Fruit fly (Drosophila melanogaster) whole organism, embryonic: ENCODE data around the gene kirre.

Experiments used
- B-H2 ChIP-seq: fragments of 200-800 bp; sonication (Bioruptor generic); optimal IDR thresholded peaks from 2 replicates; lab custom pipeline; 2018; ENCODE audit warnings: missing biosample characterization, mild to moderate bottlenecking, missing genetic modification characterization
- CG11398 ChIP-seq: fragments of 200-800 bp; sonication (Bioruptor generic); optimal IDR thresholded peaks from 2 replicates; lab custom pipeline; 2016; ENCODE audit warnings: missing biosample characterization, missing genetic modification characterization
- CG11723 ChIP-seq: fragments of 200-800 bp; sonication (Bioruptor generic); optimal IDR thresholded peaks from 2 replicates; lab custom pipeline; 2017; ENCODE audit warnings: missing biosample characterization, mild to moderate bottlenecking, missing genetic modification characterization
- CG12104 ChIP-seq: fragments of 200-800 bp; sonication (Bioruptor generic); optimal IDR thresholded peaks from 3 replicates; lab custom pipeline; 2016; ENCODE audit warnings: missing biosample characterization, missing genetic modification characterization
- CG12659 ChIP-seq: fragments of 200-800 bp; sonication (Bioruptor generic); optimal IDR thresholded peaks from 3 replicates; lab custom pipeline; 2017; ENCODE audit warnings: mild to moderate bottlenecking, missing biosample characterization, missing genetic modification reagents, missing genetic modification characterization
- CG12744 ChIP-seq: fragments of 200-800 bp; sonication (Bioruptor generic); optimal IDR thresholded peaks from 2 replicates; lab custom pipeline; 2016; ENCODE audit warnings: missing biosample characterization, missing genetic modification characterization
- CG1602 ChIP-seq: fragments of 200-800 bp; sonication (Bioruptor generic); optimal IDR thresholded peaks from 3 replicates; lab custom pipeline; 2016; ENCODE audit warnings: missing biosample characterization, missing genetic modification characterization
- CG1647 ChIP-seq: fragments of 200-800 bp; sonication (Bioruptor generic); optimal IDR thresholded peaks from 3 replicates; lab custom pipeline; 2016; ENCODE audit warnings: missing biosample characterization, missing genetic modification characterization
- CG16813 ChIP-seq: fragments of 200-800 bp; sonication (Bioruptor generic); IDR thresholded peaks from 3 replicates; pipeline ENCODE4 v1.3.6; 2022; ENCODE audit warnings: missing biosample characterization, missing genetic modification characterization; ENCODE audit not compliant: partially characterized antibody
- CG17361 ChIP-seq: fragments of 200-800 bp; sonication (Bioruptor generic); IDR thresholded peaks from 3 replicates; pipeline ENCODE4 v1.3.6; 2022; ENCODE audit warnings: missing biosample characterization, missing genetic modification characterization
- CG18011 ChIP-seq: fragments of 200-800 bp; sonication (Bioruptor generic); optimal IDR thresholded peaks from 2 replicates; lab custom pipeline; 2017; ENCODE audit warnings: missing biosample characterization, missing genetic modification characterization, mild to moderate bottlenecking, moderate library complexity, missing genotype
- CG18262 ChIP-seq: fragments of 200-800 bp; optimal IDR thresholded peaks from 3 replicates; lab custom pipeline; 2019; ENCODE audit warnings: missing biosample characterization, mild to moderate bottlenecking, missing genetic modification characterization, moderate library complexity
- CG30403 ChIP-seq: fragments of 200-800 bp; sonication (Bioruptor generic); optimal IDR thresholded peaks from 3 replicates; lab custom pipeline; 2016; ENCODE audit warnings: missing biosample characterization, missing genetic modification characterization
- CG30431 ChIP-seq: fragments of 200-800 bp; sonication (Bioruptor generic); optimal IDR thresholded peaks from 2 replicates; lab custom pipeline; 2017; ENCODE audit warnings: missing biosample characterization, missing genetic modification characterization
- CG5245 ChIP-seq: fragments of 200-800 bp; sonication (Bioruptor generic); optimal IDR thresholded peaks from 3 replicates; lab custom pipeline; 2016; ENCODE audit warnings: missing biosample characterization, missing genetic modification characterization
- CG8924 ChIP-seq: fragments of 200-800 bp; optimal IDR thresholded peaks from 3 replicates; lab custom pipeline; 2019; ENCODE audit warnings: missing biosample characterization, mild to moderate bottlenecking, missing genetic modification characterization, moderate library complexity
- CG9727 ChIP-seq: fragments of 200-800 bp; sonication (Bioruptor generic); optimal IDR thresholded peaks from 3 replicates; lab custom pipeline; 2017; ENCODE audit warnings: missing biosample characterization, mild to moderate bottlenecking, missing genetic modification characterization
- Deaf1 ChIP-seq: fragments of 200-800 bp; optimal IDR thresholded peaks from 3 replicates; lab custom pipeline; 2019; ENCODE audit warnings: missing biosample characterization, mild to moderate bottlenecking, missing genetic modification characterization, moderate library complexity
- Ets65A ChIP-seq: fragments of 200-800 bp; sonication (Bioruptor generic); peaks from one replicate; lab custom pipeline; 2016; ENCODE audit warnings: missing biosample characterization, missing genetic modification characterization
- Hmx ChIP-seq: fragments of 200-800 bp; sonication (Bioruptor generic); optimal IDR thresholded peaks from 2 replicates; lab custom pipeline; 2016; ENCODE audit warnings: missing biosample characterization, missing genetic modification characterization
- Hsf ChIP-seq: fragments of 200-800 bp; sonication (Bioruptor generic); optimal IDR thresholded peaks from 3 replicates; lab custom pipeline; 2016; ENCODE audit warnings: missing biosample characterization, missing genetic modification characterization
- Kr ChIP-seq: fragments of 200-800 bp; sonication (Bioruptor generic); optimal IDR thresholded peaks from 2 replicates; lab custom pipeline; 2017; ENCODE audit warnings: missing biosample characterization, mild to moderate bottlenecking, missing genetic modification characterization
- Mad ChIP-seq: fragments of 200-800 bp; sonication (Bioruptor generic); optimal IDR thresholded peaks from 2 replicates; lab custom pipeline; 2016; ENCODE audit warnings: missing biosample characterization, missing genetic modification characterization
- Poxn ChIP-seq: fragments of 200-800 bp; sonication (Bioruptor generic); IDR thresholded peaks from 2 replicates; pipeline ENCODE4 v1.3.6; 2022; ENCODE audit warnings: missing biosample characterization, missing genetic modification characterization
- Sry-δ ChIP-seq: fragments of 200-800 bp; sonication (Bioruptor generic); optimal IDR thresholded peaks from 2 replicates; lab custom pipeline; 2016; ENCODE audit warnings: missing biosample characterization, missing genetic modification characterization
- Taf1 ChIP-seq: fragments of 200-800 bp; sonication (Bioruptor generic); IDR thresholded peaks from 2 replicates; pipeline ENCODE4 v1.3.6; 2022; ENCODE audit warnings: missing biosample characterization, missing genetic modification characterization
- Trl ChIP-seq, 3 experiments: fragments of >200 bp in 2 of 3; fragments of 200-800 bp in 1 of 3; sonication (Bioruptor generic) in 1 of 3; optimal IDR thresholded peaks; 2 replicates in 1 of 3; 3 replicates in 2 of 3; lab custom pipeline; 2016 to 2017; ENCODE audit warnings: missing biosample characterization in 1 of 3, missing genetic modification characterization in 1 of 3
- ara ChIP-seq: fragments of 200-800 bp; sonication (Bioruptor generic); IDR thresholded peaks from 2 replicates; pipeline ENCODE4 v1.3.6; 2022; ENCODE audit warnings: missing biosample characterization, missing genetic modification characterization
- cg ChIP-seq: fragments of 200-800 bp; sonication (Bioruptor generic); optimal IDR thresholded peaks from 3 replicates; lab custom pipeline; 2019; ENCODE audit warnings: missing biosample characterization, mild to moderate bottlenecking, missing genetic modification characterization, moderate library complexity
- ci ChIP-seq: fragments of 200-800 bp; sonication (Bioruptor generic); IDR thresholded peaks from 3 replicates; pipeline ENCODE4 v1.3.6; 2022; ENCODE audit warnings: missing biosample characterization, missing genetic modification characterization
- crol ChIP-seq: fragments of 200-800 bp; sonication (Bioruptor generic); IDR thresholded peaks from 2 replicates; pipeline ENCODE4 v1.3.6; 2022; ENCODE audit warnings: missing biosample characterization, missing genetic modification characterization
- disco-r ChIP-seq: fragments of 200-800 bp; sonication (Bioruptor generic); optimal IDR thresholded peaks from 2 replicates; lab custom pipeline; 2016; ENCODE audit warnings: missing biosample characterization, missing genetic modification characterization
- dmrt11E ChIP-seq: fragments of 200-800 bp; sonication (Bioruptor generic); optimal IDR thresholded peaks from 3 replicates; lab custom pipeline; 2018; ENCODE audit warnings: missing biosample characterization, mild to moderate bottlenecking, missing genetic modification characterization, moderate library complexity
- fru ChIP-seq: fragments of >200 bp; optimal IDR thresholded peaks from 2 replicates; lab custom pipeline; 2017
- gem ChIP-seq: fragments of 200-800 bp; sonication (Bioruptor generic); optimal IDR thresholded peaks from 2 replicates; lab custom pipeline; 2019; ENCODE audit warnings: missing biosample characterization, mild to moderate bottlenecking, missing genetic modification characterization, moderate library complexity
- knrl ChIP-seq: fragments of 200-800 bp; sonication (Bioruptor generic); IDR thresholded peaks from 3 replicates; pipeline ENCODE4 v1.3.6; 2022; ENCODE audit warnings: missing biosample characterization, missing genetic modification characterization; ENCODE audit not compliant: partially characterized antibody
- lbe ChIP-seq: fragments of 200-800 bp; sonication (Bioruptor generic); optimal IDR thresholded peaks from 2 replicates; lab custom pipeline; 2016; ENCODE audit warnings: missing biosample characterization, mild to moderate bottlenecking, missing genetic modification characterization
- mirr ChIP-seq: fragments of 200-800 bp; sonication (Bioruptor generic); optimal IDR thresholded peaks from 3 replicates; lab custom pipeline; 2018; ENCODE audit warnings: missing biosample characterization, mild to moderate bottlenecking, missing genetic modification characterization
- nmo ChIP-seq: fragments of 200-800 bp; sonication (Bioruptor generic); optimal IDR thresholded peaks from 2 replicates; lab custom pipeline; 2018; ENCODE audit warnings: missing biosample characterization, mild to moderate bottlenecking, missing genetic modification characterization, moderate library complexity
- org-1 ChIP-seq: fragments of 200-800 bp; sonication (Bioruptor generic); optimal IDR thresholded peaks from 2 replicates; lab custom pipeline; 2017; ENCODE audit warnings: missing biosample characterization, missing genetic modification characterization
- phol ChIP-seq: fragments of 200-800 bp; sonication (Bioruptor generic); optimal IDR thresholded peaks from 3 replicates; lab custom pipeline; 2018; ENCODE audit warnings: missing biosample characterization, mild to moderate bottlenecking, missing genetic modification characterization, moderate library complexity
- pros ChIP-seq: fragments of 200-800 bp; sonication (Bioruptor generic); optimal IDR thresholded peaks from 3 replicates; lab custom pipeline; 2019; ENCODE audit warnings: missing biosample characterization, mild to moderate bottlenecking, missing genetic modification characterization, moderate library complexity
- repo ChIP-seq: fragments of 200-800 bp; sonication (Bioruptor generic); optimal IDR thresholded peaks from 2 replicates; lab custom pipeline; 2016; ENCODE audit warnings: missing biosample characterization, missing genetic modification characterization
- sens ChIP-seq: fragments of 200-800 bp; sonication (Bioruptor generic); peaks from one replicate; lab custom pipeline; 2016; ENCODE audit warnings: missing biosample characterization, missing genetic modification characterization
- tll ChIP-seq, 2 experiments: fragments of 200-800 bp in 1 of 2; fragments of >200 bp in 1 of 2; sonication (Bioruptor generic) in 1 of 2; optimal IDR thresholded peaks; 2 replicates each; lab custom pipeline; 2017 to 2019; ENCODE audit warnings: missing biosample characterization in 2 of 2, missing genetic modification characterization in 2 of 2, mild to moderate bottlenecking in 1 of 2, moderate library complexity in 1 of 2
- trem ChIP-seq: fragments of 200-800 bp; optimal IDR thresholded peaks from 3 replicates; lab custom pipeline; 2019; ENCODE audit warnings: missing biosample characterization, mild to moderate bottlenecking, missing genetic modification characterization, moderate library complexity
- twi ChIP-seq: fragments of 200-800 bp; optimal IDR thresholded peaks from 2 replicates; lab custom pipeline; 2019; ENCODE audit warnings: missing biosample characterization, mild to moderate bottlenecking, missing genetic modification characterization, moderate library complexity

kirre gene

dm6 chrX:2984902-2985772, 245.0 kb downstream of the kirre start (continued):
- peak; percentile 82 for TF ChIP-seq CG8924
- TF ChIP-seq Trl (optimal IDR thresholded peaks at IDR 0.05; lab: Kevin White, UChicago): no peak
- TF ChIP-seq Trl (GFP tag; optimal IDR thresholded peaks at IDR 0.05; lab: Kevin White, UChicago): peak; percentile 61
- peak; percentile 79 for TF ChIP-seq ara (GFP tag; lab: Robert Waterston, UW)
- TF ChIP-seq trem: peak; percentile 63
- peak; percentile 37 for TF ChIP-seq CG12744 (GFP tag; lab: Kevin White, UChicago)
- TF ChIP-seq CG17361: peak; percentile 70
- TF ChIP-seq CG12104 (GFP tag; lab: Kevin White, UChicago): peak; percentile 41
- no peak for TF ChIP-seq CG18011 (GFP tag; lab: Kevin White, UChicago)
- peak; percentile 79 for TF ChIP-seq gem (tag; lab: Kevin White, UChicago)
- no peak for TF ChIP-seq disco-r (GFP tag; lab: Kevin White, UChicago)
- peak; percentile 41 for TF ChIP-seq CG30403 (GFP tag; lab: Kevin White, UChicago)
- peak; percentile 68 for TF ChIP-seq lbe (GFP tag; lab: Kevin White, UChicago)
- TF ChIP-seq CG30431 (GFP tag; lab: Kevin White, UChicago): peak; percentile 31
- TF ChIP-seq repo (GFP tag; lab: Kevin White, UChicago): no peak
- TF ChIP-seq Ets65A (GFP tag; lab: Kevin White, UChicago): peak; percentile 90
- TF ChIP-seq nmo (GFP tag; lab: Kevin White, UChicago): peak; percentile 67
- TF ChIP-seq phol (tag; lab: Kevin White, UChicago): peak; percentile 74
- TF ChIP-seq twi (tag; lab: Kevin White, UChicago): peak; percentile 50
- peak; percentile 91 for TF ChIP-seq CG9727 (GFP tag; lab: Kevin White, UChicago)
- peak; percentile 64 for TF ChIP-seq CG1602 (GFP tag; lab: Kevin White, UChicago)
- peak; percentile 70 for TF ChIP-seq crol (GFP tag; lab: Robert Waterston, UW)
- TF ChIP-seq, all 482 proteins: peak for 132

- peak; percentile 52 for TF ChIP-seq Kr (GFP tag; lab: Kevin White, UChicago)
- TF ChIP-seq Poxn: no peak
- peak; percentile 78 for TF ChIP-seq pros
- no peak for TF ChIP-seq B-H2 (GFP tag; lab: Kevin White, UChicago)
- 0 out of 2 replicates have a peak, but pooled peaks have one; percentile 8 for TF ChIP-seq crol (GFP tag; lab: Robert Waterston, UW)
- TF ChIP-seq tll (GFP tag; optimal IDR thresholded peaks at IDR 0.05; lab: Kevin White, UChicago): peak in 1 of 2 experiments; percentile 49
Observed at dm6 chrX:2987320-2987719, 247.1 kb downstream of the kirre start.

dm6 chrX:2989332-2989731, 249.1 kb downstream of the kirre start:
- no peak for TF ChIP-seq CG11723 (GFP tag; lab: Kevin White, UChicago)
- TF ChIP-seq fru (lab: Kevin White, UChicago): no peak
- TF ChIP-seq CG18262 (tag; lab: Kevin White, UChicago): no peak
- TF ChIP-seq Hmx (GFP tag; lab: Kevin White, UChicago): no peak
- TF ChIP-seq sens: peak; percentile 72
- no peak for TF ChIP-seq Mad (GFP tag; lab: Kevin White, UChicago)
- no peak for TF ChIP-seq mirr (GFP tag; lab: Kevin White, UChicago)
- TF ChIP-seq Taf1: no peak
- TF ChIP-seq CG1647 (GFP tag; lab: Kevin White, UChicago): no peak
- no peak for TF ChIP-seq org-1 (GFP tag; lab: Kevin White, UChicago)
- TF ChIP-seq knrl (GFP tag; lab: Robert Waterston, UW): no peak
- no peak for TF ChIP-seq Deaf1 (tag; lab: Kevin White, UChicago)
- no peak for TF ChIP-seq CG16813
- TF ChIP-seq CG5245 (GFP tag; lab: Kevin White, UChicago): no peak
- no peak for TF ChIP-seq Hsf (GFP tag; lab: Kevin White, UChicago)
- peak; percentile 58 for TF ChIP-seq cg (GFP tag; lab: Kevin White, UChicago)
- TF ChIP-seq CG11398 (GFP tag; lab: Kevin White, UChicago): no peak
- TF ChIP-seq dmrt11E (tag; lab: Kevin White, UChicago): peak; percentile 14
- no peak for TF ChIP-seq Sry-δ
- 0 out of 3 replicates have a peak, but pooled peaks have one; percentile 27 for TF ChIP-seq ci
- no peak for TF ChIP-seq CG12659 (GFP tag; lab: Kevin White, UChicago)
